Fruit fly (Drosophila melanogaster) whole organism, embryonic: ENCODE results near the gene CG43094.
A peak's percentile ranks its signal among the peaks of the same experiment; 100 is the strongest.

ENCODE experiments used
- B-H1 ChIP-seq: fragments of 200-800 bp; sonication (Bioruptor generic); IDR thresholded peaks from 3 replicates; pipeline ENCODE4 v1.3.6; 2022; ENCODE audit warnings: missing biosample characterization, missing genetic modification characterization
- BEAF-32 ChIP-seq: fragments of 200-800 bp; sonication (Bioruptor generic); optimal IDR thresholded peaks from 3 replicates; lab custom pipeline; 2017; ENCODE audit warnings: missing biosample characterization, missing genetic modification characterization, mild to moderate bottlenecking, moderate library complexity, missing genetic modification reagents
- Bdp1 ChIP-seq: fragments of 200-800 bp; sonication (Bioruptor generic); optimal IDR thresholded peaks from 3 replicates; lab custom pipeline; 2016; ENCODE audit warnings: missing biosample characterization, missing genetic modification characterization
- CG10209 ChIP-seq: fragments of 200-800 bp; sonication (Bioruptor generic); optimal IDR thresholded peaks from 3 replicates; lab custom pipeline; 2017; ENCODE audit warnings: missing biosample characterization, mild to moderate bottlenecking, missing genetic modification characterization, missing genetic modification reagents
- CG11723 ChIP-seq: fragments of 200-800 bp; sonication (Bioruptor generic); optimal IDR thresholded peaks from 2 replicates; lab custom pipeline; 2017; ENCODE audit warnings: missing biosample characterization, mild to moderate bottlenecking, missing genetic modification characterization
- CG12659 ChIP-seq: fragments of 200-800 bp; sonication (Bioruptor generic); optimal IDR thresholded peaks from 3 replicates; lab custom pipeline; 2017; ENCODE audit warnings: mild to moderate bottlenecking, missing biosample characterization, missing genetic modification reagents, missing genetic modification characterization
- CG12769 ChIP-seq: fragments of 200-800 bp; sonication (Bioruptor generic); optimal IDR thresholded peaks from 2 replicates; lab custom pipeline; 2019; ENCODE audit warnings: missing biosample characterization, mild to moderate bottlenecking, missing genetic modification characterization, moderate library complexity
- CG12942 ChIP-seq: fragments of 200-800 bp; sonication (Bioruptor generic); optimal IDR thresholded peaks from 3 replicates; lab custom pipeline; 2016; ENCODE audit warnings: missing biosample characterization, missing genetic modification characterization
- CG13624 ChIP-seq: fragments of 200-800 bp; sonication (Bioruptor generic); optimal IDR thresholded peaks from 2 replicates; lab custom pipeline; 2016; ENCODE audit warnings: missing biosample characterization, missing genetic modification characterization
- CG1647 ChIP-seq: fragments of 200-800 bp; sonication (Bioruptor generic); optimal IDR thresholded peaks from 3 replicates; lab custom pipeline; 2016; ENCODE audit warnings: missing biosample characterization, missing genetic modification characterization
- CG17361 ChIP-seq: fragments of 200-800 bp; sonication (Bioruptor generic); IDR thresholded peaks from 3 replicates; pipeline ENCODE4 v1.3.6; 2022; ENCODE audit warnings: missing biosample characterization, missing genetic modification characterization
- CG17385 ChIP-seq: fragments of 200-800 bp; sonication (Bioruptor generic); optimal IDR thresholded peaks from 3 replicates; lab custom pipeline; 2018; ENCODE audit warnings: missing biosample characterization, mild to moderate bottlenecking, missing genetic modification characterization
- CG4328 ChIP-seq: fragments of 200-800 bp; sonication (Bioruptor generic); optimal IDR thresholded peaks from 3 replicates; lab custom pipeline; 2017; ENCODE audit warnings: missing biosample characterization, missing genetic modification reagents, missing genetic modification characterization
- CG5953 ChIP-seq: fragments of 200-800 bp; sonication (Bioruptor generic); IDR thresholded peaks from 2 replicates; pipeline ENCODE4 v1.3.6; 2022; ENCODE audit warnings: missing biosample characterization, missing genetic modification characterization
- CG7786 ChIP-seq: fragments of 200-800 bp; sonication (Bioruptor generic); optimal IDR thresholded peaks from 2 replicates; lab custom pipeline; 2016; ENCODE audit warnings: missing biosample characterization, missing genetic modification characterization
- CG7928 ChIP-seq: fragments of 200-800 bp; sonication (Bioruptor generic); optimal IDR thresholded peaks from 2 replicates; lab custom pipeline; 2017; ENCODE audit warnings: missing biosample characterization, mild to moderate bottlenecking, missing genetic modification characterization
- CG7963 ChIP-seq: fragments of 200-800 bp; sonication (Bioruptor generic); IDR thresholded peaks from 3 replicates; pipeline ENCODE4 v1.3.6; 2022; ENCODE audit warnings: missing biosample characterization, missing genetic modification characterization; ENCODE audit not compliant: partially characterized antibody
- CG9797 ChIP-seq: fragments of 200-800 bp; sonication (Bioruptor generic); optimal IDR thresholded peaks from 3 replicates; lab custom pipeline; 2018; ENCODE audit warnings: missing biosample characterization, mild to moderate bottlenecking, missing genetic modification characterization
- CTCF ChIP-seq: fragments of 200-800 bp; sonication (Bioruptor generic); optimal IDR thresholded peaks from 2 replicates; lab custom pipeline; 2017; ENCODE audit warnings: missing biosample characterization, mild to moderate bottlenecking, missing genetic modification characterization, moderate library complexity
- Fer2 ChIP-seq: fragments of 200-800 bp; sonication (Bioruptor generic); optimal IDR thresholded peaks from 2 replicates; lab custom pipeline; 2018; ENCODE audit warnings: missing biosample characterization, mild to moderate bottlenecking, missing genetic modification characterization, moderate library complexity
- HmgD ChIP-seq: fragments of 200-800 bp; sonication (Bioruptor generic); optimal IDR thresholded peaks from 3 replicates; lab custom pipeline; 2016; ENCODE audit warnings: missing biosample characterization, missing genetic modification characterization
- HmgZ ChIP-seq: fragments of 200-800 bp; sonication (Bioruptor generic); optimal IDR thresholded peaks from 2 replicates; lab custom pipeline; 2018; ENCODE audit warnings: missing biosample characterization, mild to moderate bottlenecking, missing genetic modification characterization
- MTF-1 ChIP-seq: fragments of 200-800 bp; sonication (Bioruptor generic); optimal IDR thresholded peaks from 2 replicates; lab custom pipeline; 2018; ENCODE audit warnings: missing biosample characterization, mild to moderate bottlenecking, missing genetic modification characterization, borderline replicate concordance
- Max ChIP-seq: fragments of 200-800 bp; sonication (Bioruptor generic); optimal IDR thresholded peaks from 2 replicates; lab custom pipeline; 2016; ENCODE audit warnings: missing biosample characterization, mild to moderate bottlenecking, missing genetic modification characterization
- Meics ChIP-seq: fragments of 200-800 bp; sonication (Bioruptor generic); optimal IDR thresholded peaks from 2 replicates; lab custom pipeline; 2017; ENCODE audit warnings: missing biosample characterization, mild to moderate bottlenecking, missing genetic modification characterization
- Myb ChIP-seq: fragments of 200-800 bp; sonication (Bioruptor generic); optimal IDR thresholded peaks from 2 replicates; lab custom pipeline; 2016; ENCODE audit warnings: missing biosample characterization, missing genetic modification characterization
- NFAT ChIP-seq: fragments of 200-800 bp; sonication (Bioruptor generic); IDR thresholded peaks from 2 replicates; pipeline ENCODE4 v1.3.6; 2022; ENCODE audit warnings: missing biosample characterization, missing genetic modification characterization
- NK7.1 ChIP-seq: fragments of 200-800 bp; sonication (Bioruptor generic); optimal IDR thresholded peaks from 3 replicates; lab custom pipeline; 2016; ENCODE audit warnings: missing biosample characterization, missing genetic modification characterization
- Nf-YA ChIP-seq: fragments of 200-800 bp; sonication (Bioruptor generic); IDR thresholded peaks from 2 replicates; pipeline ENCODE4 v1.3.6; 2022; ENCODE audit warnings: missing biosample characterization, missing genetic modification characterization
- Side ChIP-seq: fragments of 200-800 bp; sonication (Bioruptor generic); optimal IDR thresholded peaks from 2 replicates; lab custom pipeline; 2016; ENCODE audit warnings: missing biosample characterization, missing genetic modification characterization
- Sox100B ChIP-seq: fragments of 200-800 bp; sonication (Bioruptor generic); optimal IDR thresholded peaks from 3 replicates; lab custom pipeline; 2018; ENCODE audit warnings: missing biosample characterization, mild to moderate bottlenecking, missing genetic modification characterization
- Spps ChIP-seq: fragments of 200-800 bp; sonication (Bioruptor generic); optimal IDR thresholded peaks from 2 replicates; lab custom pipeline; 2018; ENCODE audit warnings: missing biosample characterization, mild to moderate bottlenecking, missing genetic modification characterization
- Sry-δ ChIP-seq: fragments of 200-800 bp; sonication (Bioruptor generic); optimal IDR thresholded peaks from 2 replicates; lab custom pipeline; 2016; ENCODE audit warnings: missing biosample characterization, missing genetic modification characterization
- Xbp1 ChIP-seq: fragments of 200-800 bp; sonication (Bioruptor generic); optimal IDR thresholded peaks from 3 replicates; lab custom pipeline; 2016; ENCODE audit warnings: missing biosample characterization, mild to moderate bottlenecking, missing genetic modification characterization
- YL-1 ChIP-seq: fragments of 200-800 bp; sonication (Bioruptor generic); optimal IDR thresholded peaks from 3 replicates; lab custom pipeline; 2017; ENCODE audit warnings: missing biosample characterization, mild to moderate bottlenecking, missing genetic modification characterization
- ase ChIP-seq: fragments of 200-800 bp; sonication (Bioruptor generic); IDR thresholded peaks from 3 replicates; pipeline ENCODE4 v1.3.6; 2022; ENCODE audit warnings: missing biosample characterization, missing genetic modification characterization
- bbx ChIP-seq: fragments of 200-800 bp; sonication (Bioruptor generic); IDR thresholded peaks from 2 replicates; pipeline ENCODE4 v1.3.6; 2022; ENCODE audit warnings: missing biosample characterization, missing genetic modification characterization; ENCODE audit not compliant: partially characterized antibody
- br ChIP-seq: fragments of >200 bp; optimal IDR thresholded peaks from 2 replicates; lab custom pipeline; 2017
- disco-r ChIP-seq: fragments of 200-800 bp; sonication (Bioruptor generic); optimal IDR thresholded peaks from 2 replicates; lab custom pipeline; 2016; ENCODE audit warnings: missing biosample characterization, missing genetic modification characterization
- ftz-f1 ChIP-seq: fragments of 200-800 bp; sonication (Bioruptor generic); optimal IDR thresholded peaks from 2 replicates; lab custom pipeline; 2016; ENCODE audit warnings: missing biosample characterization, missing genetic modification characterization
- her ChIP-seq: fragments of 200-800 bp; sonication (Bioruptor generic); optimal IDR thresholded peaks from 2 replicates; lab custom pipeline; 2016; ENCODE audit warnings: missing biosample characterization, missing genetic modification characterization
- hkb ChIP-seq, 2 experiments: fragments of 200-800 bp in 1 of 2; fragments of >200 bp in 1 of 2; sonication (Bioruptor generic) in 1 of 2; IDR thresholded peaks in 1 of 2; optimal IDR thresholded peaks in 1 of 2; 2 replicates each; pipeline versions ENCODE4 v1.3.6 to Lab custom; 2017 to 2022; ENCODE audit warnings: missing biosample characterization in 1 of 2, missing genetic modification characterization in 1 of 2
- lmd ChIP-seq: fragments of 200-800 bp; sonication (Bioruptor generic); IDR thresholded peaks from 2 replicates; pipeline ENCODE4 v1.3.6; 2022; ENCODE audit warnings: missing biosample characterization, missing genetic modification characterization
- mirr ChIP-seq: fragments of 200-800 bp; sonication (Bioruptor generic); optimal IDR thresholded peaks from 3 replicates; lab custom pipeline; 2018; ENCODE audit warnings: missing biosample characterization, mild to moderate bottlenecking, missing genetic modification characterization
- mld ChIP-seq: fragments of 200-800 bp; sonication (Bioruptor generic); IDR thresholded peaks from 3 replicates; pipeline ENCODE4 v1.3.6; 2022; ENCODE audit warnings: missing biosample characterization, missing genetic modification characterization; ENCODE audit not compliant: partially characterized antibody
- pum ChIP-seq: fragments of 200-800 bp; sonication (Bioruptor generic); optimal IDR thresholded peaks from 2 replicates; lab custom pipeline; 2016; ENCODE audit warnings: missing biosample characterization, missing genetic modification characterization
- ranshi ChIP-seq: fragments of 200-800 bp; sonication (Bioruptor generic); IDR thresholded peaks from 2 replicates; pipeline ENCODE4 v1.3.6; 2022; ENCODE audit warnings: missing biosample characterization, missing genetic modification characterization
- trem ChIP-seq: fragments of 200-800 bp; optimal IDR thresholded peaks from 3 replicates; lab custom pipeline; 2019; ENCODE audit warnings: missing biosample characterization, mild to moderate bottlenecking, missing genetic modification characterization, moderate library complexity
- zfh1 ChIP-seq: fragments of 200-800 bp; sonication (Bioruptor generic); IDR thresholded peaks from 3 replicates; pipeline ENCODE4 v1.3.6; 2022; ENCODE audit warnings: missing biosample characterization, missing genetic modification characterization

The CG43094 gene

DNA sequence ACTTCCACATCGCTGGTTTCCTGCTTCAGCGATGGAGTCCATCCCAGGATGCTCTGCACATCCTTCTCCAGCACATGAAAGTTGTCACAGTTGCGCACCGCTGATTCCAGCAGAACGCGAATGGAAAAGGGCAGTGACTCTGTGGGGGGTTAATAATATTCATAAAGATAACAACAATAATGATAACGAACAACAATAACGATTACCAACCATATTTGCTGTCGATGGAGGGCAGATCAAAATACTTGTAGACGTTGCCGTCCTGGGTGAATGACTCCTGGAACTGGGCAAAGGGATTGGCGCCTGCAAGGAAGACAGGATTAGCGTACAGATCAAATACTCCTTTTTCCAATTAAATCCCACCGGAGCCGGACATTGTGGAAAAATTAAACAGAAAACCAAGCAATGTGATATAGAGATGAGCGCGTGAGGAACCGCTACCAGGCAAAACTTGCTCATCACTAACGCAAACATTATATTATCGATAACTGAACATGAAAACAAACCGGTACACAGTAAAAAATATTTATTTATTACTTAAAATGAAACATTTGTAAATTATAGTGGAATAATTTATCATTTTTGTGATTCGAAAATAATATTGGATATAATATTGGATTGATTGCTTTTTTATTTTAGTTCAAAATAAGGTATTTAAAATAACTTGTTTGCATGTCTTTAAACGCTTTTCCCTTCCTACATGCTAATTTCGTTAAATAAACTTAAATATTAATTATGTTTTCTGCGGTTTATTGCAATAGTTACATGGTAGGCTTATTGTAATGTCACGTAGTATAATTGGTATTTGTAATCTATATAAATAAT, 46.4 kb downstream of the CG43094 start, which contains the start of gene Irp-1A (continued):
- TF ChIP-seq Bdp1 (GFP tag; lab: Kevin White, UChicago), result peak; percentile 3
- TF ChIP-seq lmd (GFP tag; lab: Robert Waterston, UW), result peak; percentile 72
- TF ChIP-seq Fer2 (tag; lab: Kevin White, UChicago), result peak; percentile 37
- TF ChIP-seq B-H1, result peak; percentile 43; the same call in 1 of the 3 replicates
- TF ChIP-seq br (lab: Kevin White, UChicago), result no peak
- peak; percentile 75 for TF ChIP-seq Xbp1 (GFP tag; lab: Kevin White, UChicago)
- TF ChIP-seq CG10209 (GFP tag; lab: Kevin White, UChicago), result peak; percentile 71
- TF ChIP-seq BEAF-32 (GFP tag; lab: Kevin White, UChicago), result peak; percentile 83
- peak; percentile 65 for TF ChIP-seq CG7963
- peak; percentile 73 for TF ChIP-seq CG17385 (GFP tag; lab: Kevin White, UChicago)
- peak; percentile 58; the same call in 2 of the 3 replicates for TF ChIP-seq mld (GFP tag; lab: Robert Waterston, UW)
- TF ChIP-seq CG4328 (GFP tag; lab: Kevin White, UChicago), result peak; percentile 51
- TF ChIP-seq Myb (GFP tag; lab: Kevin White, UChicago), result peak; percentile 41
- peak; percentile 10 for TF ChIP-seq CG1647 (GFP tag; lab: Kevin White, UChicago)
- TF ChIP-seq Spps (tag; lab: Kevin White, UChicago), result peak; percentile 62
- TF ChIP-seq pum (GFP tag; lab: Kevin White, UChicago), result peak; percentile 7
- TF ChIP-seq mirr (GFP tag; lab: Kevin White, UChicago), result peak; percentile 43
- no peak for TF ChIP-seq CTCF (GFP tag; lab: Kevin White, UChicago)
- peak; percentile 47 for TF ChIP-seq CG13624
- no peak for TF ChIP-seq CG11723
- peak; percentile 76 for TF ChIP-seq HmgZ
- peak; percentile 59; the same call in 2 of the 3 replicates for TF ChIP-seq ase (GFP tag; lab: Robert Waterston, UW)
- TF ChIP-seq Nf-YA (GFP tag; lab: Robert Waterston, UW), result peak; percentile 15; the same call in 1 of the 2 replicates
- peak; percentile 75 for TF ChIP-seq ranshi (GFP tag; lab: Robert Waterston, UW)
- peak; percentile 88 for TF ChIP-seq CG12659
- no peak for TF ChIP-seq hkb (optimal IDR thresholded peaks at IDR 0.05; lab: Kevin White, UChicago)
- TF ChIP-seq hkb (GFP tag; IDR thresholded peaks at IDR 0.05; lab: Robert Waterston, UW), result peak; percentile 77
- TF ChIP-seq Side, result no peak
- peak; percentile 87 for TF ChIP-seq CG17361 (GFP tag; lab: Robert Waterston, UW)
- TF ChIP-seq trem, result peak; percentile 80
- TF ChIP-seq Max (GFP tag; lab: Kevin White, UChicago), result peak; percentile 56
- no peak for TF ChIP-seq CG5953 (GFP tag; lab: Robert Waterston, UW)
- no peak for TF ChIP-seq HmgD
- TF ChIP-seq NFAT (GFP tag; lab: Robert Waterston, UW), result peak; percentile 64; the same call in 1 of the 2 replicates
- TF ChIP-seq CG9797 (GFP tag; lab: Kevin White, UChicago), result no peak
- TF ChIP-seq bbx, result peak; percentile 82
- no peak for TF ChIP-seq CG12769 (tag; lab: Kevin White, UChicago)
- no peak for TF ChIP-seq MTF-1
- no peak for TF ChIP-seq ftz-f1
- TF ChIP-seq disco-r, result no peak
- no peak for TF ChIP-seq NK7.1 (GFP tag; lab: Kevin White, UChicago)
- peak; percentile 51; the same call in 1 of the 3 replicates for TF ChIP-seq zfh1
- peak; percentile 83 for TF ChIP-seq YL-1 (GFP tag; lab: Kevin White, UChicago)
- TF ChIP-seq Meics (GFP tag; lab: Kevin White, UChicago), result peak; percentile 70
- TF ChIP-seq CG7928 (GFP tag; lab: Kevin White, UChicago), result peak; percentile 12
- TF ChIP-seq her (GFP tag; lab: Kevin White, UChicago), result peak; percentile 34
- peak; percentile 59 for TF ChIP-seq CG12942 (GFP tag; lab: Kevin White, UChicago)
- peak; percentile 17 for TF ChIP-seq CG7786 (GFP tag; lab: Kevin White, UChicago)
- TF ChIP-seq Sry-δ (GFP tag; lab: Kevin White, UChicago), result peak; percentile 91
- peak; percentile 81 for TF ChIP-seq Sox100B (GFP tag; lab: Kevin White, UChicago)
